Worm (Caenorhabditis elegans): ENCODE results near the gene tra-3.

tra-3 gene

ce11 chrIV:14444077-14444476, at the start of gene tra-3:
Gene tra-3, minus strand, starts transcription at chrIV:14444183.
- no peak for TF ChIP-seq cnd-1 (tag; optimal IDR thresholded peaks at IDR 0.05)
- no peak for TF ChIP-seq snpc-4 (tag; optimal IDR thresholded peaks at IDR 0.05)
- TF ChIP-seq mep-1 (tag; optimal IDR thresholded peaks at IDR 0.05): no peak
- TF ChIP-seq nhr-237 (tag; optimal IDR thresholded peaks at IDR 0.05): no peak
- TF ChIP-seq sptf-1 (tag; optimal IDR thresholded peaks at IDR 0.05): no peak
- TF ChIP-seq unc-120 (tag; optimal IDR thresholded peaks at IDR 0.05; ENCODE audit: poor library complexity, severe bottlenecking): no peak
- TF ChIP-seq mab-5 (tag; optimal IDR thresholded peaks at IDR 0.05): no peak
- no peak for TF ChIP-seq ces-1 (GFP tag; optimal IDR thresholded peaks at IDR 0.05)
- no peak for TF ChIP-seq sem-2 (GFP tag; optimal IDR thresholded peaks at IDR 0.05)
- TF ChIP-seq lin-13 (tag; optimal IDR thresholded peaks at IDR 0.05): no peak
- no peak for TF ChIP-seq hlh-1 (tag; optimal IDR thresholded peaks at IDR 0.05)
- no peak for TF ChIP-seq zip-8 (tag; optimal IDR thresholded peaks at IDR 0.05)
- TF ChIP-seq unc-62 (GFP tag; optimal IDR thresholded peaks at IDR 0.05): no peak
- no peak for TF ChIP-seq ceh-83 (GFP tag; optimal IDR thresholded peaks at IDR 0.05)
- TF ChIP-seq unc-39 (tag; optimal IDR thresholded peaks at IDR 0.05): no peak

ce11 chrIV:14491135-14491534, 47.2 kb upstream of the tra-3 start:
- TF ChIP-seq tbx-8 (GFP tag; optimal IDR thresholded peaks at IDR 0.05) (no peak), unc-120 (tag; optimal IDR thresholded peaks at IDR 0.05; ENCODE audit: poor library complexity, severe bottlenecking) (no peak), drap-1 (GFP tag; optimal IDR thresholded peaks at IDR 0.05) (no peak), zip-8 (tag; optimal IDR thresholded peaks at IDR 0.05) (no peak), blmp-1 (tag; optimal IDR thresholded peaks at IDR 0.05) (no peak), nhr-12 (tag; optimal IDR thresholded peaks at IDR 0.05) (no peak), bed-3 (GFP tag; optimal IDR thresholded peaks at IDR 0.05) (no peak), sptf-1 (tag; optimal IDR thresholded peaks at IDR 0.05) (no peak), hlh-1 (tag; optimal IDR thresholded peaks at IDR 0.05) (no peak), unc-39 (tag; optimal IDR thresholded peaks at IDR 0.05) (no peak), M03D4.4 (tag; optimal IDR thresholded peaks at IDR 0.05) (no peak), snpc-4 (tag; optimal IDR thresholded peaks at IDR 0.05) (no peak), cnd-1 (tag; optimal IDR thresholded peaks at IDR 0.05) (no peak), elt-3 (tag; optimal IDR thresholded peaks at IDR 0.05) (no peak)

ce11 chrIV:14483427-14483826, 39.4 kb upstream of the tra-3 start:
- TF ChIP-seq tbx-8 (GFP tag; optimal IDR thresholded peaks at IDR 0.05): no peak
- TF ChIP-seq pha-4 (tag; optimal IDR thresholded peaks at IDR 0.05): no peak
- TF ChIP-seq unc-62 (GFP tag; optimal IDR thresholded peaks at IDR 0.05): no peak
- TF ChIP-seq blmp-1 (tag; optimal IDR thresholded peaks at IDR 0.05): no peak
- no peak for TF ChIP-seq lin-13 (tag; optimal IDR thresholded peaks at IDR 0.05)
- TF ChIP-seq drap-1 (GFP tag; optimal IDR thresholded peaks at IDR 0.05): no peak
- TF ChIP-seq nhr-237 (tag; optimal IDR thresholded peaks at IDR 0.05): no peak
- no peak for TF ChIP-seq lin-32 (GFP tag; optimal IDR thresholded peaks at IDR 0.05)
- no peak for TF ChIP-seq nhr-2 (tag; optimal IDR thresholded peaks at IDR 0.05)
- TF ChIP-seq zip-8 (tag; optimal IDR thresholded peaks at IDR 0.05): no peak
- TF ChIP-seq mep-1 (tag; optimal IDR thresholded peaks at IDR 0.05): no peak
- no peak for TF ChIP-seq mab-5 (tag; optimal IDR thresholded peaks at IDR 0.05)
- TF ChIP-seq nhr-76 (tag; optimal IDR thresholded peaks at IDR 0.05): no peak
- no peak for TF ChIP-seq elt-3 (tag; optimal IDR thresholded peaks at IDR 0.05)

ce11 chrIV:14481984-14482383, 38.0 kb upstream of the tra-3 start, which contains the start of gene Y57G11A.4:
Gene Y57G11A.4, plus strand, starts transcription at chrIV:14482284.
- TF ChIP-seq tbx-8 (GFP tag; optimal IDR thresholded peaks at IDR 0.05) (no peak), ceh-83 (GFP tag; optimal IDR thresholded peaks at IDR 0.05) (no peak), nhr-12 (tag; optimal IDR thresholded peaks at IDR 0.05) (no peak), lin-13 (tag; optimal IDR thresholded peaks at IDR 0.05) (no peak), sem-2 (GFP tag; optimal IDR thresholded peaks at IDR 0.05) (no peak), elt-1 (tag; optimal IDR thresholded peaks at IDR 0.05; ENCODE audit: borderline replicate concordance, insufficient read depth) (no peak), unc-120 (tag; optimal IDR thresholded peaks at IDR 0.05; ENCODE audit: poor library complexity, severe bottlenecking) (no peak), nhr-2 (tag; optimal IDR thresholded peaks at IDR 0.05) (no peak), blmp-1 (tag; optimal IDR thresholded peaks at IDR 0.05) (no peak), ces-1 (GFP tag; optimal IDR thresholded peaks at IDR 0.05) (no peak), ztf-11 (tag; optimal IDR thresholded peaks at IDR 0.05) (no peak), M03D4.4 (tag; optimal IDR thresholded peaks at IDR 0.05) (no peak), bed-3 (GFP tag; optimal IDR thresholded peaks at IDR 0.05) (no peak), drap-1 (GFP tag; optimal IDR thresholded peaks at IDR 0.05) (no peak), unc-62 (GFP tag; optimal IDR thresholded peaks at IDR 0.05) (no peak), mab-5 (tag; optimal IDR thresholded peaks at IDR 0.05) (no peak), lsy-2 (tag; optimal IDR thresholded peaks at IDR 0.05) (no peak), mep-1 (tag; optimal IDR thresholded peaks at IDR 0.05) (no peak), lin-32 (GFP tag; optimal IDR thresholded peaks at IDR 0.05) (no peak), ham-2 (GFP tag; optimal IDR thresholded peaks at IDR 0.05) (no peak)

- TF ChIP-seq flh-1 (GFP tag; optimal IDR thresholded peaks at IDR 0.05): no peak
- TF ChIP-seq mab-5 (tag; optimal IDR thresholded peaks at IDR 0.05): no peak
- TF ChIP-seq unc-120 (tag; optimal IDR thresholded peaks at IDR 0.05; ENCODE audit: poor library complexity, severe bottlenecking): no peak
- no peak for TF ChIP-seq pha-4 (tag; optimal IDR thresholded peaks at IDR 0.05)
- no peak for TF ChIP-seq blmp-1 (tag; optimal IDR thresholded peaks at IDR 0.05)
- TF ChIP-seq zip-8 (tag; optimal IDR thresholded peaks at IDR 0.05): no peak
- TF ChIP-seq tbx-8 (GFP tag; optimal IDR thresholded peaks at IDR 0.05): no peak
- no peak for TF ChIP-seq bed-3 (GFP tag; optimal IDR thresholded peaks at IDR 0.05)
- no peak for TF ChIP-seq sptf-1 (tag; optimal IDR thresholded peaks at IDR 0.05)
- no peak for TF ChIP-seq unc-39 (tag; optimal IDR thresholded peaks at IDR 0.05)
- no peak for TF ChIP-seq nhr-12 (tag; optimal IDR thresholded peaks at IDR 0.05)
- TF ChIP-seq snpc-4 (tag; optimal IDR thresholded peaks at IDR 0.05): no peak
Observed at ce11 chrIV:14469013-14469412, 25.0 kb upstream of the tra-3 start.
